Worm (Caenorhabditis elegans) whole organism, early embryonic: ENCODE measurements around the gene F58G1.2.

ENCODE experiments used
- B0310.2 ChIP-seq: sonication (generic microtip); optimal IDR thresholded peaks from 2 replicates; lab custom pipeline; 2016; ENCODE audit warnings: mild to moderate bottlenecking, missing genetic modification characterization, missing compliant biosample characterization
- F13C5.2 ChIP-seq: sonication (generic microtip); optimal IDR thresholded peaks from 2 replicates; lab custom pipeline; 2017; ENCODE audit warnings: mild to moderate bottlenecking, missing genetic modification characterization, inconsistent platforms, missing compliant biosample characterization
- aly-1 ChIP-seq: sonication (generic microtip); optimal IDR thresholded peaks from 2 replicates; lab custom pipeline; 2016; ENCODE audit warnings: missing genetic modification characterization, missing compliant biosample characterization
- ama-1 ChIP-seq: fragments of 150-350 bp; optimal IDR thresholded peaks from 2 replicates; lab custom pipeline; 2014
- ceh-13 ChIP-seq: fragments of 200-800 bp; sonication (Bioruptor generic); optimal IDR thresholded peaks from 2 replicates; lab custom pipeline; 2018; ENCODE audit warnings: mild to moderate bottlenecking, missing genetic modification characterization, missing compliant biosample characterization
- hmbx-1 ChIP-seq: sonication (generic microtip); optimal IDR thresholded peaks from 2 replicates; lab custom pipeline; 2016; ENCODE audit warnings: mild to moderate bottlenecking, missing genetic modification characterization, missing compliant biosample characterization
- hmg-4 ChIP-seq: fragments of 200-800 bp; sonication (Bioruptor generic); optimal IDR thresholded peaks from 2 replicates; lab custom pipeline; 2018; ENCODE audit warnings: mild to moderate bottlenecking, missing genetic modification characterization, missing compliant biosample characterization
- hnd-1 ChIP-seq: sonication (generic microtip); optimal IDR thresholded peaks from 2 replicates; lab custom pipeline; 2016; ENCODE audit warnings: missing genetic modification characterization, missing compliant biosample characterization
- sea-1 ChIP-seq: fragments of 200-800 bp; sonication (Bioruptor generic); conservative IDR thresholded peaks from 2 replicates; pipeline ENCODE4 v1.3.6; 2022; ENCODE audit warnings: missing genetic modification characterization, missing compliant biosample characterization
- tbx-11 ChIP-seq: fragments of 200-800 bp; sonication (Bioruptor generic); IDR thresholded peaks from 2 replicates; pipeline ENCODE4 v1.3.6; 2022; ENCODE audit warnings: missing genetic modification characterization, missing compliant biosample characterization
- tbx-37 ChIP-seq: fragments of 200-800 bp; sonication (Bioruptor generic); conservative IDR thresholded peaks from 2 replicates; pipeline ENCODE4 v1.3.6; 2022; ENCODE audit warnings: missing genetic modification reagents, missing genetic modification characterization, missing compliant biosample characterization

- TF ChIP-seq hmbx-1 (no peak), ama-1 (lab: Kevin White, UChicago) (no peak), hnd-1 (tag; lab: Kevin White, UChicago) (no peak), B0310.2 (tag; lab: Kevin White, UChicago) (no peak), tbx-37 (no peak), hmg-4 (GFP tag; lab: Kevin White, UChicago) (no peak), tbx-11 (GFP tag; lab: Robert Waterston, UW) (no peak), aly-1 (no peak), sea-1 (GFP tag; lab: Robert Waterston, UW) (no peak), ceh-13 (GFP tag; lab: Kevin White, UChicago) (no peak), F13C5.2 (no peak)
Measured at ce11 chrII:12907070-12907469, 11.7 kb downstream of the F58G1.2 start, which contains the start of gene nspb-11.
